Worm (Caenorhabditis elegans) whole organism, L4 larva: ENCODE results near the gene R160.10.

Experiments used
- D1046.2 ChIP-seq: fragments of 200-800 bp; sonication (Bioruptor generic); IDR thresholded peaks from 2 replicates; pipeline ENCODE4 v1.3.6; 2022; ENCODE audit warnings: missing genetic modification characterization, missing compliant biosample characterization
- F10B5.3 ChIP-seq: sonication (generic microtip); optimal IDR thresholded peaks from 2 replicates; lab custom pipeline; 2016; ENCODE audit warnings: mild to moderate bottlenecking, missing genetic modification characterization, missing compliant biosample characterization
- F26F4.8 ChIP-seq: fragments of 200-800 bp; sonication (Bioruptor generic); conservative IDR thresholded peaks from 2 replicates; pipeline ENCODE4 v1.3.6; 2022; ENCODE audit warnings: missing genetic modification characterization, missing compliant biosample characterization
- F37D6.2 ChIP-seq: sonication (generic microtip); optimal IDR thresholded peaks from 2 replicates; lab custom pipeline; 2016; ENCODE audit warnings: mild to moderate bottlenecking, missing genetic modification characterization, missing compliant biosample characterization
- Y105C5A.15 ChIP-seq: fragments of 200-800 bp; sonication (Bioruptor generic); IDR thresholded peaks from 2 replicates; pipeline ENCODE4 v1.3.6; 2022; ENCODE audit warnings: missing genetic modification characterization, missing compliant biosample characterization
- Y48G9A.11 ChIP-seq: fragments of 200-800 bp; sonication (Bioruptor generic); IDR thresholded peaks from 2 replicates; pipeline ENCODE4 v1.3.6; 2022; ENCODE audit warnings: missing genetic modification reagents, missing genetic modification characterization, missing compliant biosample characterization
- Y75B8A.6 ChIP-seq: fragments of 200-800 bp; sonication (Bioruptor generic); IDR thresholded peaks from 2 replicates; pipeline ENCODE4 v1.3.6; 2022; ENCODE audit warnings: missing genetic modification reagents, missing genetic modification characterization, missing compliant biosample characterization
- ZK546.5 ChIP-seq, 2 experiments: sonication (generic microtip); optimal IDR thresholded peaks; 2 replicates each; lab custom pipeline; 2017; ENCODE audit warnings: missing biosample characterization in 2 of 2, missing genetic modification characterization in 2 of 2
- aha-1 ChIP-seq: fragments of 150-350 bp; peaks from one replicate; lab custom pipeline; 2014; ENCODE audit warnings: missing biosample characterization, missing genetic modification characterization
- attf-4 ChIP-seq: sonication (generic microtip); optimal IDR thresholded peaks from 3 replicates; lab custom pipeline; 2017; ENCODE audit warnings: missing biosample characterization, missing genetic modification characterization
- ceh-20 ChIP-seq: fragments of 200-800 bp; sonication (Bioruptor generic); IDR thresholded peaks from 2 replicates; pipeline ENCODE4 v1.3.6; 2022; ENCODE audit warnings: missing genetic modification reagents, missing genetic modification characterization, missing compliant biosample characterization
- ceh-44 ChIP-seq: fragments of 200-800 bp; sonication (Bioruptor generic); IDR thresholded peaks from 2 replicates; pipeline ENCODE4 v1.3.6; 2022; ENCODE audit warnings: missing genetic modification reagents, missing genetic modification characterization, missing compliant biosample characterization
- ceh-82 ChIP-seq: sonication (generic microtip); optimal IDR thresholded peaks from 2 replicates; lab custom pipeline; 2017; ENCODE audit warnings: missing biosample characterization, missing genetic modification characterization
- ces-1 ChIP-seq: fragments of 150-350 bp; sonication (generic microtip); optimal IDR thresholded peaks from 4 replicates; lab custom pipeline; 2014; ENCODE audit warnings: missing biosample characterization, missing genetic modification reagents, missing genetic modification characterization
- daf-12 ChIP-seq: fragments of 150-350 bp; optimal IDR thresholded peaks from 2 replicates; lab custom pipeline; 2014; ENCODE audit warnings: missing biosample characterization, missing genetic modification reagents, missing genetic modification characterization
- daf-16 ChIP-seq, 3 experiments: sonication (generic microtip); optimal IDR thresholded peaks; 2 replicates each; lab custom pipeline; 2016 to 2017; ENCODE audit warnings: missing genetic modification characterization in 3 of 3, missing genetic modification reagents in 3 of 3, mild to moderate bottlenecking in 2 of 3, missing compliant biosample characterization in 2 of 3, missing biosample characterization in 1 of 3, moderate library complexity in 1 of 3
- dmd-6 ChIP-seq: fragments of 200-800 bp; sonication (Bioruptor generic); IDR thresholded peaks from 2 replicates; pipeline ENCODE4 v1.3.6; 2022; ENCODE audit warnings: missing genetic modification reagents, missing genetic modification characterization, missing compliant biosample characterization
- dmd-8 ChIP-seq: fragments of 200-800 bp; sonication (Bioruptor generic); IDR thresholded peaks from 2 replicates; pipeline ENCODE4 v1.3.6; 2022; ENCODE audit warnings: missing genetic modification characterization, missing compliant biosample characterization
- dpl-1 ChIP-seq: fragments of 150-350 bp; optimal IDR thresholded peaks from 2 replicates; lab custom pipeline; 2014; ENCODE audit warnings: missing biosample characterization, missing genetic modification reagents, missing genetic modification characterization
- dve-1 ChIP-seq: sonication (generic microtip); optimal IDR thresholded peaks from 2 replicates; lab custom pipeline; 2017; ENCODE audit warnings: antibody characterized with exemption, mild to moderate bottlenecking, missing genetic modification characterization, missing compliant biosample characterization; ENCODE audit not compliant: insufficient read depth
- egl-43 ChIP-seq: fragments of 200-800 bp; sonication (Bioruptor generic); IDR thresholded peaks from 2 replicates; pipeline ENCODE4 v1.3.6; 2022; ENCODE audit warnings: missing genetic modification reagents, missing genetic modification characterization, missing compliant biosample characterization
- fkh-10 ChIP-seq: fragments of 150-350 bp; optimal IDR thresholded peaks from 2 replicates; lab custom pipeline; 2014; ENCODE audit warnings: missing biosample characterization, missing genetic modification reagents, missing genetic modification characterization
- lim-7 ChIP-seq: fragments of 200-800 bp; sonication (Bioruptor generic); IDR thresholded peaks from 2 replicates; pipeline ENCODE4 v1.3.6; 2022; ENCODE audit warnings: missing genetic modification characterization, missing compliant biosample characterization
- lin-1 ChIP-seq: fragments of 200-800 bp; sonication (Bioruptor generic); IDR thresholded peaks from 2 replicates; pipeline ENCODE4 v1.3.6; 2022; ENCODE audit warnings: missing genetic modification reagents, missing genetic modification characterization, missing compliant biosample characterization
- lin-15B ChIP-seq: fragments of 150-350 bp; sonication (generic microtip); optimal IDR thresholded peaks from 3 replicates; lab custom pipeline; 2014; ENCODE audit warnings: missing biosample characterization, missing genetic modification characterization
- lir-3 ChIP-seq: sonication (generic microtip); optimal IDR thresholded peaks from 2 replicates; lab custom pipeline; 2016; ENCODE audit warnings: mild to moderate bottlenecking, missing genetic modification characterization, missing compliant biosample characterization
- mxl-3 ChIP-seq: fragments of 200-800 bp; sonication (Bioruptor generic); optimal IDR thresholded peaks from 2 replicates; lab custom pipeline; 2018; ENCODE audit warnings: mild to moderate bottlenecking, missing genetic modification characterization, missing compliant biosample characterization
- nhr-10 ChIP-seq: fragments of 150-350 bp; optimal IDR thresholded peaks from 2 replicates; lab custom pipeline; 2014; ENCODE audit warnings: missing biosample characterization, missing genetic modification characterization
- nhr-48 ChIP-seq: sonication (generic microtip); optimal IDR thresholded peaks from 2 replicates; lab custom pipeline; 2016; ENCODE audit warnings: mild to moderate bottlenecking, missing genetic modification characterization, missing compliant biosample characterization
- nhr-76 ChIP-seq: fragments of 150-350 bp; optimal IDR thresholded peaks from 2 replicates; lab custom pipeline; 2014; ENCODE audit warnings: missing biosample characterization, missing genetic modification characterization
- nhr-77 ChIP-seq: fragments of 150-350 bp; optimal IDR thresholded peaks from 2 replicates; lab custom pipeline; 2014; ENCODE audit warnings: missing biosample characterization, missing genetic modification characterization
- pha-4 ChIP-seq, 2 experiments: fragments of 150-350 bp in 1 of 2; fragments of 200-800 bp in 1 of 2; sonication (Bioruptor generic) in 1 of 2; IDR thresholded peaks in 1 of 2; optimal IDR thresholded peaks in 1 of 2; 2 replicates each; pipeline versions ENCODE4 v1.3.6 to Lab custom; 2014 to 2022; ENCODE audit warnings: missing genetic modification characterization in 2 of 2, missing genetic modification reagents in 2 of 2, missing biosample characterization in 1 of 2, missing compliant biosample characterization in 1 of 2
- pqm-1 ChIP-seq: sonication (generic microtip); optimal IDR thresholded peaks from 2 replicates; lab custom pipeline; 2017; ENCODE audit warnings: missing biosample characterization, missing genetic modification characterization
- set-16 ChIP-seq: fragments of 200-800 bp; sonication (Bioruptor generic); IDR thresholded peaks from 2 replicates; pipeline ENCODE4 v1.3.6; 2022; ENCODE audit warnings: missing genetic modification reagents, missing genetic modification characterization, missing compliant biosample characterization
- skn-1 ChIP-seq: fragments of 150-350 bp; optimal IDR thresholded peaks from 2 replicates; lab custom pipeline; 2014; ENCODE audit warnings: missing biosample characterization, missing genetic modification characterization
- snpc-1.2 ChIP-seq: fragments of 200-800 bp; sonication (Bioruptor generic); IDR thresholded peaks from 2 replicates; pipeline ENCODE4 v1.3.6; 2022; ENCODE audit warnings: missing genetic modification reagents, missing genetic modification characterization, missing compliant biosample characterization
- spr-3 ChIP-seq: fragments of 200-800 bp; sonication (Bioruptor generic); optimal IDR thresholded peaks from 2 replicates; lab custom pipeline; 2018; ENCODE audit warnings: mild to moderate bottlenecking, missing genetic modification characterization, missing compliant biosample characterization
- unc-130 ChIP-seq: sonication (generic microtip); optimal IDR thresholded peaks from 2 replicates; lab custom pipeline; 2016; ENCODE audit warnings: missing genetic modification reagents, missing genetic modification characterization, missing compliant biosample characterization
- unc-62 ChIP-seq, 3 experiments: fragments of 150-350 bp in 1 of 3; sonication (generic microtip); optimal IDR thresholded peaks in 2 of 3; peaks in 1 of 3; 1 replicate in 1 of 3; 2 replicates in 2 of 3; lab custom pipeline; 2014 to 2017; ENCODE audit warnings: missing biosample characterization in 3 of 3, missing genetic modification characterization in 3 of 3, missing genetic modification reagents in 3 of 3, missing genotype in 1 of 3
- vab-7 ChIP-seq: fragments of 200-800 bp; sonication (Bioruptor generic); IDR thresholded peaks from 2 replicates; pipeline ENCODE4 v1.3.6; 2022; ENCODE audit warnings: missing genetic modification reagents, missing genetic modification characterization, missing compliant biosample characterization
- zfp-3 ChIP-seq: fragments of 200-800 bp; sonication (Bioruptor generic); conservative IDR thresholded peaks from 2 replicates; pipeline ENCODE4 v1.3.6; 2022; ENCODE audit warnings: missing genetic modification reagents, missing genetic modification characterization, missing compliant biosample characterization

The R160.10 gene

DNA sequence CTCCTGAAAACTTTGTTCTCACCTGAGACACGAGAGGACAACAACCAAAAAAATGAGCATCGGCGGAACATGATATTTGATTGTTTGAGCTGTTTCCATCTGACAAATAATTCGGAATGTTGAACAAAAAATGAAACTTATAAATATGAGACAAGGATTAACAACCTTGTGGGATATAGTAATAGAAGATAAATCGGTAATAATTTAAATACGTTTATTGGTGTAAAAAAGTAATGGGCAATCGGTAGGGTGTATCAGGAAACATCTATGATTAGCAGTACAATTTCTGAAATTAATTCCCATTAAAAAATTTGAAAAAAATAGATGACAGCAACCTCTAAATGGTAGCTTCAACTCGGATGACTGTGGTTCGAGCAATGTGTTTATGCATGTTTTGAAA, at the start of gene R160.10:
Gene R160.10 (minus strand): TSS at position 101 of the 400 bp plus-strand sequence.
- TF ChIP-seq lin-15B (tag; lab: Kevin White, UChicago), result no peak
- TF ChIP-seq unc-62 (GFP tag; optimal IDR thresholded peaks at IDR 0.05 in 1 of 2; lab: Kevin White, UChicago), result peak in 1 of 2 experiments; percentile 36
- TF ChIP-seq unc-62 (tag; optimal IDR thresholded peaks at IDR 0.05; lab: Kevin White, UChicago), result no peak
- TF ChIP-seq, all 104 proteins: peak for 1

DNA sequence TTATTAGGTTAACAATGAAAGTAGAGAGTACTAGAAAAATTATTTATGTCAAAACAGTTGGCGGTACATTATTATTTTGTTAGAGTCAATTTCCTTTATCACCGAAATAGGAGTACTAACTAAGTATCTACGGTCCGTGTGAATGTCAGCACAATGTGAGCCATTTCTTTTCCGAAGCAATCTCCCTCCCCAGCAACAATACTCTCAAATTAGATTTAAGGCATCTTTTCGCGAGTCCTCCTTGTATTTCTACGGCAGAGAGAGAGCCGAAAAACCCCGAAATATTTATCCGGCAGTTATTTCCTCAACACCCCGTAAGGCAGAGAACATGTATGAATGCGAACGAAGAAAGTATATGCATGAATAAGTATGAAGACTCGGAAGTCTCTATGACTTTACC, 48.0 kb upstream of the R160.10 start:
- peak; percentile 49 for TF ChIP-seq fkh-10 (GFP tag; lab: Kevin White, UChicago)
- no peak for TF ChIP-seq nhr-77 (tag; lab: Kevin White, UChicago)
- TF ChIP-seq, all 104 proteins: peak for 1

DNA sequence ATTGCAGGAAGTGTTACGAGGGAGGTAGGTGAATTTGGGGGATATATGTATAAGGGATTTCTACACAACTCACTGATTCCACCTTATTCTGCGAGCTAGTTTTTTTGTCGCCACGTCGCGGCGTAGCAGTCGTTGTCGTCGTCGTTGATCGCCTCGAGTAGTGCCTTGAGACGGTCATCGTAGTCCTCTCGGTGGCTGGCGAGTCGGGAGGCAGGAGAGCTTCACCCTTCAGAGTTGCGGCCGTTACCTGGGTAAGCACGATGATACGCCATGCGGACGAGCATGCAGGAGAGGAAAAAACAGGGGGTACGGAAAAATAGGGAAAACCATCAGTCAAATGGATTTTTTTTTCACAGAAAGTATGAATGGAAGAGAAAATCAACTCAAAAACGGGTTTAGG, 45.9 kb upstream of the R160.10 start:
- peak in 1 of 2 experiments; percentile 66 for TF ChIP-seq unc-62 (GFP tag; optimal IDR thresholded peaks at IDR 0.05 in 1 of 2; lab: Kevin White, UChicago)
- no peak for TF ChIP-seq unc-62 (tag; optimal IDR thresholded peaks at IDR 0.05; lab: Kevin White, UChicago)
- no peak for TF ChIP-seq fkh-10 (GFP tag; lab: Kevin White, UChicago)
- no peak for TF ChIP-seq daf-16 (GFP tag; optimal IDR thresholded peaks at IDR 0.05; lab: Kevin White, UChicago)
- TF ChIP-seq daf-16 (tag; optimal IDR thresholded peaks at IDR 0.05; lab: Kevin White, UChicago), result no peak
- peak; percentile 27 for TF ChIP-seq aha-1 (tag; lab: Kevin White, UChicago)
- no peak for TF ChIP-seq ceh-20 (GFP tag; lab: Robert Waterston, UW)
- 0 out of 2 replicates have a peak, but pooled peaks have one; percentile 57 for TF ChIP-seq egl-43
- TF ChIP-seq set-16 (GFP tag; lab: Robert Waterston, UW), result peak; percentile 63

DNA sequence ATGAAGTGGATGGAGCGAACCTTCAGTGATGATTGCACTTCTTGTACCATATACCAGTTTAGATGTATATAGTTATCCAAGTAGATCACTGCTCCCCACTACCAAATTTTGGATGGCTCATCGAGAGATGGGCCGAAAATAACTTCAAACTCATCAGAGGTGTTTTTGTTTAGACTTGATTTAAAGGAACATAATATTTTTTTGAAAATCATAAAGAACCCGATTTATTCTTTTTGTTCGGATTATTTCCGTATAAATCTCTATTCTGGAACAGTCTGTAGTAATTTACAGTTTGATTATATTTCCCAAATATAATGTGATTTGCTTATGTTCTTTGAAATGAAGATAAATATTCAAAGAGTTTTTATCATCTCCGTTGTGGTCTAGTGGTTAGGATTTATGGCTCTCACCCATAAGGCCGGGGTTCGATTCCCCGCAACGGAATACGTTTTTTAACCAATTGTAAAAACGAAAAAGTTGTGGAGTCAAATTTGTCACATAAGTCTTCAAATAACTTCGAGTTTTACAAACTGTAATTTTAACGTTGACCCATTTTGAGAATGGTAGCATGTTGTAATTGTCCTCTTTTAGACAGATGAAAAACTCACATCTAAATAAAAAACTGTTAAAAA, 43.1 kb upstream of the R160.10 start:
- TF ChIP-seq ZK546.5 (tag; optimal IDR thresholded peaks at IDR 0.05; lab: Kevin White, UChicago), result no peak
- 0 out of 2 replicates have a peak, but pooled peaks have one; percentile 22 for TF ChIP-seq F26F4.8 (GFP tag; lab: Robert Waterston, UW)
- no peak for TF ChIP-seq ces-1 (GFP tag; lab: Kevin White, UChicago)
- peak in 1 of 2 experiments; percentile 56 for TF ChIP-seq daf-16 (GFP tag; optimal IDR thresholded peaks at IDR 0.05; lab: Kevin White, UChicago)
- TF ChIP-seq daf-16 (tag; optimal IDR thresholded peaks at IDR 0.05; lab: Kevin White, UChicago), result no peak
- TF ChIP-seq dpl-1, result no peak
- TF ChIP-seq lin-1 (GFP tag; lab: Robert Waterston, UW), result no peak
- TF ChIP-seq lir-3 (tag; lab: Kevin White, UChicago), result peak; percentile 13
- no peak for TF ChIP-seq F10B5.3 (tag; lab: Kevin White, UChicago)
- no peak for TF ChIP-seq F37D6.2
- TF ChIP-seq nhr-10 (tag; lab: Kevin White, UChicago), result no peak
- TF ChIP-seq nhr-76, result no peak
- 0 out of 2 replicates have a peak, but pooled peaks have one; percentile 40 for TF ChIP-seq ceh-44 (GFP tag; lab: Robert Waterston, UW)
- no peak for TF ChIP-seq dve-1
- TF ChIP-seq dmd-6 (GFP tag; lab: Robert Waterston, UW), result peak; percentile 29; the same call in 1 of the 2 replicates
- TF ChIP-seq pha-4 (GFP tag; IDR thresholded peaks at IDR 0.05; lab: Robert Waterston, UW), result peak; percentile 48; the same call in 1 of the 2 replicates
- no peak for TF ChIP-seq pha-4 (tag; optimal IDR thresholded peaks at IDR 0.05; lab: Kevin White, UChicago)
- TF ChIP-seq nhr-48, result peak; percentile 3
- TF ChIP-seq daf-12 (tag; lab: Kevin White, UChicago), result no peak
- no peak for TF ChIP-seq ceh-20 (GFP tag; lab: Robert Waterston, UW)
- 0 out of 2 replicates have a peak, but pooled peaks have one; percentile 52 for TF ChIP-seq Y48G9A.11
- TF ChIP-seq skn-1 (tag; lab: Kevin White, UChicago), result no peak
- no peak for TF ChIP-seq attf-4
- no peak for TF ChIP-seq Y105C5A.15 (GFP tag; lab: Robert Waterston, UW)
- no peak for TF ChIP-seq D1046.2 (GFP tag; lab: Robert Waterston, UW)
- no peak; the same call in 1 of the 2 replicates for TF ChIP-seq zfp-3
- TF ChIP-seq lim-7, result peak; percentile 58; the same call in 1 of the 2 replicates
- TF ChIP-seq ceh-82, result no peak
- TF ChIP-seq unc-130 (GFP tag; lab: Kevin White, UChicago), result no peak
- no peak for TF ChIP-seq mxl-3 (GFP tag; lab: Kevin White, UChicago)
- TF ChIP-seq snpc-1.2 (GFP tag; lab: Robert Waterston, UW), result peak; percentile 76
- TF ChIP-seq Y75B8A.6 (GFP tag; lab: Robert Waterston, UW), result no peak
- no peak for TF ChIP-seq pqm-1 (tag; lab: Kevin White, UChicago)
- 0 out of 2 replicates have a peak, but pooled peaks have one; percentile 58 for TF ChIP-seq dmd-8 (GFP tag; lab: Robert Waterston, UW)
- TF ChIP-seq unc-62 (GFP tag; optimal IDR thresholded peaks at IDR 0.05 in 1 of 2; lab: Kevin White, UChicago), result no peak
- no peak for TF ChIP-seq unc-62 (tag; optimal IDR thresholded peaks at IDR 0.05; lab: Kevin White, UChicago)
- TF ChIP-seq spr-3 (GFP tag; lab: Kevin White, UChicago), result no peak
- peak; percentile 76 for TF ChIP-seq vab-7
